Worm (Caenorhabditis elegans) whole organism, L1 larva: Measurements from ENCODE around the gene C49A9.2.

ENCODE experiments used
- egl-27 ChIP-seq, 2 experiments: fragments of 150-350 bp in 1 of 2; sonication (generic microtip); optimal IDR thresholded peaks; 3 replicates each; lab custom pipeline; 2017 to 2018; ENCODE audit warnings: missing biosample characterization in 2 of 2, missing genetic modification characterization in 2 of 2, missing genetic modification reagents in 2 of 2
- nhr-28 ChIP-seq: fragments of 150-350 bp; optimal IDR thresholded peaks from 2 replicates; lab custom pipeline; 2014; ENCODE audit warnings: missing biosample characterization, missing genetic modification characterization
- sptf-1 ChIP-seq: fragments of 150-350 bp; optimal IDR thresholded peaks from 2 replicates; lab custom pipeline; 2014; ENCODE audit warnings: missing biosample characterization, missing genetic modification characterization

ce11 chrIV:6200249-6200648 is 25.0 kb upstream of the C49A9.2 start:
- TF ChIP-seq egl-27 (tag; optimal IDR thresholded peaks at IDR 0.05; lab: Kevin White, UChicago) (no peak), sptf-1 (tag; lab: Kevin White, UChicago) (no peak), nhr-28 (tag; lab: Kevin White, UChicago) (no peak)
